Fruit fly (Drosophila melanogaster): ENCODE results near the gene CG4733.

The CG4733 gene

DNA sequence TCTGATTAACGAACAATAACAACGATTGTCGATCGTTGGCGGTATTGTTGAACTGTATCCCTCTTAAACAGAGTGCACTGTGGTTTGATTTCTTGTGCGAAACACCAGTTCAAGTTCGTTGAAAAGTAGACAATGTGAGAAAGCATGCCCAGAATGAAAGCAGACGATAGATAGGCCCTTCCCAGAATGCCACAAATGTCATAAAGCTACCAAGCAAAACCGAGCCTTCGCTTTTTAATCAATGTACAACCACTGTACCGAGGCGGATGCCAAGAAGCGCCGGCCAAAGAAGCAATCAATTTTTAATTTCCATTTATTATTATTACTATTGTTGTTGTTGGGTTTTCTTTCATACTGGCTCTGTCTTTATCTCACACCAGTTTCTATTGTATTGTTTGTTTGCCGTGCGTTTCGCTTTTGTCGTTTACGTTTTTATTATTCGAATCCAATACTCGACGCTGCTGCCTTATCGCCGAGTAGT lies 18.4 kb downstream of the CG4733 start:
- TF ChIP-seq kay (GFP tag; ENCODE audit: borderline replicate concordance): peak; percentile 85
- no peak for TF ChIP-seq CG12768 (GFP tag; optimal IDR thresholded peaks at IDR 0.05)
- no peak for TF ChIP-seq Clk (GFP tag; optimal IDR thresholded peaks at IDR 0.05)
- TF ChIP-seq CG1620 (GFP tag; optimal IDR thresholded peaks at IDR 0.05): peak; percentile 1
- no peak for TF ChIP-seq Hr96 (GFP tag; optimal IDR thresholded peaks at IDR 0.05)
- peak; percentile 87 for TF ChIP-seq cic (GFP tag; optimal IDR thresholded peaks at IDR 0.05)
- TF ChIP-seq ovo (GFP tag; optimal IDR thresholded peaks at IDR 0.05): no peak
- TF ChIP-seq Crg-1 (GFP tag; optimal IDR thresholded peaks at IDR 0.05): peak; percentile 13
- peak; percentile 22 for TF ChIP-seq CG7101 (tag; optimal IDR thresholded peaks at IDR 0.05)
- no peak for TF ChIP-seq tj (GFP tag; optimal IDR thresholded peaks at IDR 0.05)
- TF ChIP-seq CG14711 (tag; optimal IDR thresholded peaks at IDR 0.05): no peak
- peak; percentile 14 for TF ChIP-seq pad (GFP tag; optimal IDR thresholded peaks at IDR 0.05)
- TF ChIP-seq CG5204 (GFP tag; optimal IDR thresholded peaks at IDR 0.05): no peak
- no peak for TF ChIP-seq CG7045 (GFP tag; optimal IDR thresholded peaks at IDR 0.05)
- peak; percentile 29 for TF ChIP-seq CG11617 (GFP tag; optimal IDR thresholded peaks at IDR 0.05)
- no peak for TF ChIP-seq bab1 (GFP tag; optimal IDR thresholded peaks at IDR 0.05)
- TF ChIP-seq Mnt (GFP tag; optimal IDR thresholded peaks at IDR 0.05): peak; percentile 20
- peak; percentile 20 for TF ChIP-seq CG33017 (tag; optimal IDR thresholded peaks at IDR 0.05)
- no peak for TF ChIP-seq toe (GFP tag; optimal IDR thresholded peaks at IDR 0.05)
- TF ChIP-seq cnc (optimal IDR thresholded peaks at IDR 0.05): no peak

dm6 chr3R:19909541-19910182 lies 19.2 kb downstream of the CG4733 start:
- no peak for TF ChIP-seq cic (GFP tag; optimal IDR thresholded peaks at IDR 0.05)
- no peak for TF ChIP-seq CG11617 (GFP tag; optimal IDR thresholded peaks at IDR 0.05)
- TF ChIP-seq cnc (optimal IDR thresholded peaks at IDR 0.05): no peak
- TF ChIP-seq CG12768 (GFP tag; optimal IDR thresholded peaks at IDR 0.05): no peak
- no peak for TF ChIP-seq CG33017 (tag; optimal IDR thresholded peaks at IDR 0.05)
- no peak for TF ChIP-seq CG14711 (tag; optimal IDR thresholded peaks at IDR 0.05)
- TF ChIP-seq pad (GFP tag; optimal IDR thresholded peaks at IDR 0.05): no peak

- TF ChIP-seq kay (GFP tag; ENCODE audit: borderline replicate concordance) (peak; percentile 87), cic (GFP tag; optimal IDR thresholded peaks at IDR 0.05) (peak; percentile 73), Mnt (GFP tag; optimal IDR thresholded peaks at IDR 0.05) (peak; percentile 3), cnc (optimal IDR thresholded peaks at IDR 0.05) (no peak)
Measured at dm6 chr3R:19910302-19911029, 20.0 kb downstream of the CG4733 start.

DNA sequence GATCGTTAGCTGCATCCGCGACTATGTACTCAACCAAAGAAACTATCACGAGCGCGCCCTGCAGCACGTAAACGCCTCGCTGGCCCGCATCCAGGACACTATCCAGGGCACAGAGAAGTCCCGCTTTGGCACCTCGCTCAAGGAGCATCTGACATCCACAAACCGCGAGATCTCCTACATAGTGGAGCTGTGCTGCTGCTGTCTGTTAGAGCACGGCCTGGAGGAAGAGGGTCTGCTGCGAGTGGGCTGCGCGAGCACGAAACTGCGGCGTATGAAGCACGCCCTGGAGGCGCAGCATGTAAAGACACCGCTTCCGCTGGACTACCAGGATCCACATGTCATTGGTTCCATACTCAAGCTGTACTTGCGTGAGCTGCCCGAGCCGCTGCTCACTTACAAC lies 20.5 kb downstream of the CG4733 start:
- TF ChIP-seq Hr96 (GFP tag; optimal IDR thresholded peaks at IDR 0.05) (no peak), CG7101 (tag; optimal IDR thresholded peaks at IDR 0.05) (no peak), toe (GFP tag; optimal IDR thresholded peaks at IDR 0.05) (no peak), kay (GFP tag; ENCODE audit: borderline replicate concordance) (no peak), Crg-1 (GFP tag; optimal IDR thresholded peaks at IDR 0.05) (no peak), cnc (optimal IDR thresholded peaks at IDR 0.05) (no peak), CG7045 (GFP tag; optimal IDR thresholded peaks at IDR 0.05) (no peak)

- no peak for TF ChIP-seq Clk (GFP tag; optimal IDR thresholded peaks at IDR 0.05)
- no peak for TF ChIP-seq CG7101 (tag; optimal IDR thresholded peaks at IDR 0.05)
- TF ChIP-seq tj (GFP tag; optimal IDR thresholded peaks at IDR 0.05): no peak
- TF ChIP-seq CG11617 (GFP tag; optimal IDR thresholded peaks at IDR 0.05): no peak
- no peak for TF ChIP-seq toe (GFP tag; optimal IDR thresholded peaks at IDR 0.05)
- TF ChIP-seq CG12768 (GFP tag; optimal IDR thresholded peaks at IDR 0.05): no peak
- TF ChIP-seq CG7045 (GFP tag; optimal IDR thresholded peaks at IDR 0.05): no peak
- TF ChIP-seq CG1620 (GFP tag; optimal IDR thresholded peaks at IDR 0.05): no peak
- TF ChIP-seq Hr96 (GFP tag; optimal IDR thresholded peaks at IDR 0.05): no peak
- no peak for TF ChIP-seq CG5204 (GFP tag; optimal IDR thresholded peaks at IDR 0.05)
- no peak for TF ChIP-seq CG33017 (tag; optimal IDR thresholded peaks at IDR 0.05)
- no peak for TF ChIP-seq pad (GFP tag; optimal IDR thresholded peaks at IDR 0.05)
- TF ChIP-seq cic (GFP tag; optimal IDR thresholded peaks at IDR 0.05): no peak
- no peak for TF ChIP-seq Mnt (GFP tag; optimal IDR thresholded peaks at IDR 0.05)
- TF ChIP-seq Crg-1 (GFP tag; optimal IDR thresholded peaks at IDR 0.05): no peak
- no peak for TF ChIP-seq kay (GFP tag; ENCODE audit: borderline replicate concordance)
- no peak for TF ChIP-seq ovo (GFP tag; optimal IDR thresholded peaks at IDR 0.05)
- TF ChIP-seq cnc (optimal IDR thresholded peaks at IDR 0.05): no peak
Measured at dm6 chr3R:19915312-19915711, 24.8 kb downstream of the CG4733 start, which contains the start of the genes Xport-A and Xport-B. TSS of gene Xport-A (minus strand) at chr3R:19915412. TSS of gene Xport-B (minus strand) at chr3R:19915412.

DNA sequence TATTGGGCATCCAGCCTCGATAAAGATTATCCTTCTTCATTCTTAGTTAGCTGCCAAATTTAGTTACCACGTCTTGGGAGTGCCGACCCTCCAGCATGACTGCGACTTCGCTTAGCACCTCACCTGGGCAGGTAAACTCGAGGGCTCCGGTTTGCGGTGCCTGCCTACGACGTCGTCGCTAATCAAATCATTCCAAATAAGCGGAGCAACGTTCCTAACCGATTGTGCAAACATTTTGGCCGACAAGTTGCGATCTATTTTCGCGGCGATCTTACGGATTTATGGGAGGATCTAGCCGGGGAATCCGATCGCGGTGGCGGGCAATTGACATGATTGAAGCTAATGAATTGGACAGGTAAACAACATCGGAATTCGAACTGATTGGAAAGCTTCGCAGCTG lies 27.2 kb downstream of the CG4733 start, which contains the start of gene CG4465:
Gene CG4465, minus strand, starts transcription at position 101 of the 400 bp plus-strand sequence.
- TF ChIP-seq toe (GFP tag; optimal IDR thresholded peaks at IDR 0.05) (no peak), CG14711 (tag; optimal IDR thresholded peaks at IDR 0.05) (no peak), Hr96 (GFP tag; optimal IDR thresholded peaks at IDR 0.05) (no peak)
